Worm (Caenorhabditis elegans) whole organism, L4 larva: ENCODE measurements around the gene cyp-35A1.

Experiments used
- D1046.2 ChIP-seq: fragments of 200-800 bp; sonication (Bioruptor generic); IDR thresholded peaks from 2 replicates; pipeline ENCODE4 v1.3.6; 2022; ENCODE audit warnings: missing genetic modification characterization, missing compliant biosample characterization
- F37D6.2 ChIP-seq: sonication (generic microtip); optimal IDR thresholded peaks from 2 replicates; lab custom pipeline; 2016; ENCODE audit warnings: mild to moderate bottlenecking, missing genetic modification characterization, missing compliant biosample characterization
- R02D3.7 ChIP-seq: fragments of 150-350 bp; sonication (generic microtip); optimal IDR thresholded peaks from 3 replicates; lab custom pipeline; 2014; ENCODE audit warnings: missing biosample characterization, missing genetic modification characterization
- Y105C5A.15 ChIP-seq: fragments of 200-800 bp; sonication (Bioruptor generic); IDR thresholded peaks from 2 replicates; pipeline ENCODE4 v1.3.6; 2022; ENCODE audit warnings: missing genetic modification characterization, missing compliant biosample characterization
- Y5F2A.4 ChIP-seq: fragments of 200-800 bp; sonication (Bioruptor generic); optimal IDR thresholded peaks from 2 replicates; lab custom pipeline; 2018; ENCODE audit warnings: mild to moderate bottlenecking, missing genetic modification characterization, missing compliant biosample characterization
- aha-1 ChIP-seq: fragments of 150-350 bp; peaks from one replicate; lab custom pipeline; 2014; ENCODE audit warnings: missing biosample characterization, missing genetic modification characterization
- ama-1 ChIP-seq: fragments of 150-350 bp; optimal IDR thresholded peaks from 2 replicates; lab custom pipeline; 2014; ENCODE audit warnings: inconsistent platforms, mixed read lengths
- ceh-32 ChIP-seq: sonication (generic microtip); optimal IDR thresholded peaks from 2 replicates; lab custom pipeline; 2016; ENCODE audit warnings: mild to moderate bottlenecking, missing genetic modification characterization, missing compliant biosample characterization; ENCODE audit not compliant: poor library complexity
- dmd-8 ChIP-seq: fragments of 200-800 bp; sonication (Bioruptor generic); IDR thresholded peaks from 2 replicates; pipeline ENCODE4 v1.3.6; 2022; ENCODE audit warnings: missing genetic modification characterization, missing compliant biosample characterization
- dpl-1 ChIP-seq: fragments of 150-350 bp; optimal IDR thresholded peaks from 2 replicates; lab custom pipeline; 2014; ENCODE audit warnings: missing biosample characterization, missing genetic modification reagents, missing genetic modification characterization
- dve-1 ChIP-seq: sonication (generic microtip); optimal IDR thresholded peaks from 2 replicates; lab custom pipeline; 2017; ENCODE audit warnings: antibody characterized with exemption, mild to moderate bottlenecking, missing genetic modification characterization, missing compliant biosample characterization; ENCODE audit not compliant: insufficient read depth
- fkh-10 ChIP-seq: fragments of 150-350 bp; optimal IDR thresholded peaks from 2 replicates; lab custom pipeline; 2014; ENCODE audit warnings: missing biosample characterization, missing genetic modification reagents, missing genetic modification characterization
- fos-1 ChIP-seq: fragments of 150-350 bp; optimal IDR thresholded peaks from 2 replicates; lab custom pipeline; 2014; ENCODE audit warnings: missing biosample characterization, missing genetic modification characterization
- jun-1 ChIP-seq: fragments of 150-350 bp; optimal IDR thresholded peaks from 2 replicates; lab custom pipeline; 2014; ENCODE audit warnings: missing biosample characterization, missing genetic modification reagents, missing genetic modification characterization
- lim-7 ChIP-seq: fragments of 200-800 bp; sonication (Bioruptor generic); IDR thresholded peaks from 2 replicates; pipeline ENCODE4 v1.3.6; 2022; ENCODE audit warnings: missing genetic modification characterization, missing compliant biosample characterization
- lsy-2 ChIP-seq, 2 experiments: fragments of 150-350 bp in 1 of 2; sonication (generic microtip) in 1 of 2; optimal IDR thresholded peaks; 2 replicates each; lab custom pipeline; 2014 to 2017; ENCODE audit warnings: missing biosample characterization in 2 of 2, missing genetic modification characterization in 2 of 2
- madf-5 ChIP-seq, 2 experiments: fragments of 200-800 bp; sonication (Bioruptor generic); IDR thresholded peaks; 2 replicates each; pipeline ENCODE4 v1.3.6; 2022; ENCODE audit warnings: missing compliant biosample characterization in 2 of 2, missing genetic modification characterization in 2 of 2
- mep-1 ChIP-seq: fragments of 150-350 bp; sonication (generic microtip); optimal IDR thresholded peaks from 3 replicates; lab custom pipeline; 2014; ENCODE audit warnings: missing biosample characterization, missing genetic modification characterization
- mxl-2 ChIP-seq: fragments of 200-800 bp; sonication (Bioruptor generic); conservative IDR thresholded peaks from 2 replicates; pipeline ENCODE4 v1.3.6; 2022; ENCODE audit warnings: missing genetic modification reagents, missing genetic modification characterization, missing compliant biosample characterization
- nhr-102 ChIP-seq: sonication (generic microtip); optimal IDR thresholded peaks from 2 replicates; lab custom pipeline; 2016; ENCODE audit warnings: mild to moderate bottlenecking, missing genetic modification characterization, moderate library complexity, missing compliant biosample characterization
- nhr-11 ChIP-seq: fragments of 150-350 bp; optimal IDR thresholded peaks from 2 replicates; lab custom pipeline; 2014; ENCODE audit warnings: missing biosample characterization, missing genetic modification characterization
- nhr-25 ChIP-seq: sonication (generic microtip); optimal IDR thresholded peaks from 2 replicates; lab custom pipeline; 2017; ENCODE audit warnings: missing genetic modification characterization, mild to moderate bottlenecking, missing compliant biosample characterization, antibody characterized with exemption, moderate library complexity, borderline replicate concordance; ENCODE audit not compliant: insufficient read depth
- nhr-28 ChIP-seq: fragments of 150-350 bp; optimal IDR thresholded peaks from 2 replicates; lab custom pipeline; 2014; ENCODE audit warnings: missing biosample characterization, missing genetic modification characterization
- sdz-12 ChIP-seq: fragments of 200-800 bp; sonication (Bioruptor generic); optimal IDR thresholded peaks from 2 replicates; lab custom pipeline; 2018; ENCODE audit warnings: mild to moderate bottlenecking, missing genetic modification characterization, missing compliant biosample characterization
- skn-1 ChIP-seq: fragments of 150-350 bp; optimal IDR thresholded peaks from 2 replicates; lab custom pipeline; 2014; ENCODE audit warnings: missing biosample characterization, missing genetic modification characterization
- snpc-1.2 ChIP-seq: fragments of 200-800 bp; sonication (Bioruptor generic); IDR thresholded peaks from 2 replicates; pipeline ENCODE4 v1.3.6; 2022; ENCODE audit warnings: missing genetic modification reagents, missing genetic modification characterization, missing compliant biosample characterization
- snpc-4 ChIP-seq: fragments of 150-350 bp; optimal IDR thresholded peaks from 2 replicates; lab custom pipeline; 2014; ENCODE audit warnings: missing biosample characterization, missing genetic modification characterization
- tag-97 ChIP-seq: fragments of 200-800 bp; sonication (Bioruptor generic); IDR thresholded peaks from 2 replicates; pipeline ENCODE4 v1.3.6; 2022; ENCODE audit warnings: missing genetic modification characterization, missing compliant biosample characterization
- tra-1 ChIP-seq: fragments of 200-800 bp; sonication (Bioruptor generic); IDR thresholded peaks from 2 replicates; pipeline ENCODE4 v1.3.6; 2022; ENCODE audit warnings: missing genetic modification reagents, missing genetic modification characterization, missing compliant biosample characterization
- unc-62 ChIP-seq, 3 experiments: fragments of 150-350 bp in 1 of 3; sonication (generic microtip); optimal IDR thresholded peaks in 2 of 3; peaks in 1 of 3; 1 replicate in 1 of 3; 2 replicates in 2 of 3; lab custom pipeline; 2014 to 2017; ENCODE audit warnings: missing biosample characterization in 3 of 3, missing genetic modification characterization in 3 of 3, missing genetic modification reagents in 3 of 3, missing genotype in 1 of 3
- vab-7 ChIP-seq: fragments of 200-800 bp; sonication (Bioruptor generic); IDR thresholded peaks from 2 replicates; pipeline ENCODE4 v1.3.6; 2022; ENCODE audit warnings: missing genetic modification reagents, missing genetic modification characterization, missing compliant biosample characterization
- zag-1 ChIP-seq: fragments of 150-350 bp; optimal IDR thresholded peaks from 2 replicates; lab custom pipeline; 2014; ENCODE audit warnings: missing biosample characterization, missing genetic modification characterization
- zfp-2 ChIP-seq: sonication (generic microtip); optimal IDR thresholded peaks from 2 replicates; lab custom pipeline; 2016; ENCODE audit warnings: mild to moderate bottlenecking, missing genetic modification characterization, missing compliant biosample characterization
- zip-11 ChIP-seq: fragments of 200-800 bp; sonication (Bioruptor generic); IDR thresholded peaks from 2 replicates; pipeline ENCODE4 v1.3.6; 2022; ENCODE audit warnings: missing genetic modification characterization, missing compliant biosample characterization
- zip-2 ChIP-seq: fragments of 150-350 bp; optimal IDR thresholded peaks from 2 replicates; lab custom pipeline; 2014; ENCODE audit warnings: missing biosample characterization, missing genetic modification characterization
- ztf-7 ChIP-seq: fragments of 150-350 bp; optimal IDR thresholded peaks from 2 replicates; lab custom pipeline; 2014; ENCODE audit warnings: missing biosample characterization, missing genetic modification characterization

Gene cyp-35A1

ce11 chrV:7361673-7362072 is at the start of gene cyp-35A1:
TSS of gene cyp-35A1 (minus strand) at chrV:7361773.
- TF ChIP-seq R02D3.7 (no peak), nhr-11 (tag; lab: Kevin White, UChicago) (no peak), fkh-10 (GFP tag; lab: Kevin White, UChicago) (no peak)

ce11 chrV:7409599-7409998 is 48.0 kb upstream of the cyp-35A1 start, which contains the start of gene R13D7.2:
TSS of gene R13D7.2 (plus strand) at chrV:7409899.
- TF ChIP-seq ztf-7 (tag; lab: Kevin White, UChicago) = no peak
- TF ChIP-seq zip-2 (tag; lab: Kevin White, UChicago) = no peak

- TF ChIP-seq ama-1 (no peak), fos-1 (tag; lab: Kevin White, UChicago) (no peak), vab-7 (GFP tag; lab: Robert Waterston, UW) (no peak), snpc-1.2 (no peak), ceh-32 (tag; lab: Kevin White, UChicago) (no peak), skn-1 (tag; lab: Kevin White, UChicago) (no peak), jun-1 (tag; lab: Kevin White, UChicago) (no peak), dve-1 (tag; lab: Kevin White, UChicago) (no peak), dpl-1 (GFP tag; lab: Kevin White, UChicago) (no peak), ztf-7 (tag; lab: Kevin White, UChicago) (no peak), sdz-12 (GFP tag; lab: Kevin White, UChicago) (no peak), F37D6.2 (tag; lab: Kevin White, UChicago) (no peak)
Observed at ce11 chrV:7408520-7408919, 46.9 kb upstream of the cyp-35A1 start, which contains the start of gene srt-6. TSS of gene srt-6 (minus strand) at chrV:7408814.

- TF ChIP-seq snpc-4 = no peak
- TF ChIP-seq unc-62 (GFP tag; optimal IDR thresholded peaks at IDR 0.05 in 1 of 2; lab: Kevin White, UChicago) = peak in 1 of 2 experiments; percentile 92
- TF ChIP-seq unc-62 (tag; optimal IDR thresholded peaks at IDR 0.05; lab: Kevin White, UChicago) = no peak
Observed at ce11 chrV:7403501-7403900, 41.9 kb upstream of the cyp-35A1 start.

ce11 chrV:7402355-7402754 is 40.8 kb upstream of the cyp-35A1 start, which contains the start of gene srj-13:
TSS of gene srj-13 (plus strand) at chrV:7402655.
- TF ChIP-seq aha-1 = peak; percentile 32
- TF ChIP-seq mxl-2 = no peak

ce11 chrV:7400588-7400987 is 39.0 kb upstream of the cyp-35A1 start, which contains the start of gene srx-60:
TSS of gene srx-60 (plus strand) at chrV:7400888.
- TF ChIP-seq lsy-2 (tag; optimal IDR thresholded peaks at IDR 0.05; lab: Kevin White, UChicago) = no peak
- no peak for TF ChIP-seq lim-7 (GFP tag; lab: Robert Waterston, UW)
- no peak for TF ChIP-seq sdz-12 (GFP tag; lab: Kevin White, UChicago)
- no peak for TF ChIP-seq zip-11 (GFP tag; lab: Robert Waterston, UW)
- no peak for TF ChIP-seq mxl-2
- no peak for TF ChIP-seq madf-5 (GFP tag; IDR thresholded peaks at IDR 0.05; lab: Robert Waterston, UW)
- no peak for TF ChIP-seq nhr-28 (tag; lab: Kevin White, UChicago)
- no peak for TF ChIP-seq tag-97 (GFP tag; lab: Robert Waterston, UW)
- TF ChIP-seq dpl-1 (GFP tag; lab: Kevin White, UChicago) = no peak
- TF ChIP-seq nhr-25 = no peak
- no peak for TF ChIP-seq dmd-8 (GFP tag; lab: Robert Waterston, UW)
- no peak for TF ChIP-seq Y105C5A.15 (GFP tag; lab: Robert Waterston, UW)
- no peak for TF ChIP-seq Y5F2A.4
- no peak for TF ChIP-seq D1046.2 (GFP tag; lab: Robert Waterston, UW)
- TF ChIP-seq zag-1 (tag; lab: Kevin White, UChicago) = no peak
- TF ChIP-seq nhr-102 (tag; lab: Kevin White, UChicago) = no peak
- no peak for TF ChIP-seq tra-1 (GFP tag; lab: Robert Waterston, UW)
- TF ChIP-seq zfp-2 (tag; lab: Kevin White, UChicago) = no peak
- TF ChIP-seq mep-1 = no peak
